Fruit fly (Drosophila melanogaster) whole organism, embryonic: ENCODE measurements around the gene mRpS23.
A peak's percentile ranks its signal among the peaks of the same experiment; 100 is the strongest.

Experiments
- Bgb ChIP-seq: fragments of 200-800 bp; sonication (Bioruptor generic); IDR thresholded peaks from 2 replicates; pipeline ENCODE4 v1.3.6; 2022; ENCODE audit warnings: missing biosample characterization, missing genetic modification characterization; ENCODE audit not compliant: partially characterized antibody
- C15 ChIP-seq: fragments of 200-800 bp; sonication (Bioruptor generic); IDR thresholded peaks from 3 replicates; pipeline ENCODE4 v1.3.6; 2022; ENCODE audit warnings: missing biosample characterization, missing genetic modification characterization
- CG10366 ChIP-seq: fragments of 200-800 bp; sonication (Bioruptor generic); IDR thresholded peaks from 2 replicates; pipeline ENCODE4 v1.3.6; 2022; ENCODE audit warnings: missing biosample characterization, missing genetic modification characterization
- CG10654 ChIP-seq: fragments of 200-800 bp; sonication (Bioruptor generic); optimal IDR thresholded peaks from 2 replicates; lab custom pipeline; 2016; ENCODE audit warnings: missing biosample characterization, missing genetic modification characterization
- CG11093 ChIP-seq: fragments of 200-800 bp; sonication (Bioruptor generic); IDR thresholded peaks from 3 replicates; pipeline ENCODE4 v1.3.6; 2022; ENCODE audit warnings: missing biosample characterization, missing genetic modification characterization
- CG11695 ChIP-seq: fragments of 200-800 bp; sonication (Bioruptor generic); IDR thresholded peaks from 3 replicates; pipeline ENCODE4 v1.3.6; 2022; ENCODE audit warnings: missing biosample characterization, missing genetic modification characterization
- CG12744 ChIP-seq: fragments of 200-800 bp; sonication (Bioruptor generic); optimal IDR thresholded peaks from 2 replicates; lab custom pipeline; 2016; ENCODE audit warnings: missing biosample characterization, missing genetic modification characterization
- CG13296 ChIP-seq: fragments of 200-800 bp; sonication (Bioruptor generic); optimal IDR thresholded peaks from 3 replicates; lab custom pipeline; 2018; ENCODE audit warnings: missing biosample characterization, mild to moderate bottlenecking, missing genetic modification characterization
- CG14014 ChIP-seq: fragments of 200-800 bp; sonication (Bioruptor generic); IDR thresholded peaks from 2 replicates; pipeline ENCODE4 v1.3.6; 2022; ENCODE audit warnings: missing biosample characterization, missing genetic modification characterization
- CG1529 ChIP-seq: fragments of 200-800 bp; sonication (Bioruptor generic); optimal IDR thresholded peaks from 3 replicates; lab custom pipeline; 2018; ENCODE audit warnings: missing biosample characterization, missing genetic modification characterization
- CG1792 ChIP-seq: fragments of 200-800 bp; sonication (Bioruptor generic); optimal IDR thresholded peaks from 2 replicates; lab custom pipeline; 2016; ENCODE audit warnings: missing biosample characterization, missing genetic modification characterization
- CG18476 ChIP-seq: fragments of 200-800 bp; sonication (Bioruptor generic); optimal IDR thresholded peaks from 2 replicates; lab custom pipeline; 2016; ENCODE audit warnings: missing biosample characterization, mild to moderate bottlenecking, missing genetic modification characterization
- CG2202 ChIP-seq: fragments of 200-800 bp; sonication (Bioruptor generic); optimal IDR thresholded peaks from 2 replicates; lab custom pipeline; 2018; ENCODE audit warnings: missing biosample characterization, mild to moderate bottlenecking, missing genetic modification characterization
- CG3065 ChIP-seq: fragments of 200-800 bp; sonication (Bioruptor generic); optimal IDR thresholded peaks from 2 replicates; lab custom pipeline; 2016; ENCODE audit warnings: missing biosample characterization, missing genetic modification characterization
- CG31441 ChIP-seq: fragments of 200-800 bp; sonication (Bioruptor generic); IDR thresholded peaks from 2 replicates; pipeline ENCODE4 v1.3.6; 2022; ENCODE audit warnings: missing biosample characterization, missing genetic modification characterization
- CG32772 ChIP-seq: fragments of 200-800 bp; sonication (Bioruptor generic); IDR thresholded peaks from 2 replicates; pipeline ENCODE4 v1.3.6; 2022; ENCODE audit warnings: missing biosample characterization, missing genetic modification characterization
- CG34376 ChIP-seq: fragments of 200-800 bp; sonication (Bioruptor generic); optimal IDR thresholded peaks from 2 replicates; lab custom pipeline; 2018; ENCODE audit warnings: missing biosample characterization, mild to moderate bottlenecking, missing genetic modification characterization
- CG4854 ChIP-seq: fragments of 200-800 bp; sonication (Bioruptor generic); optimal IDR thresholded peaks from 2 replicates; lab custom pipeline; 2016; ENCODE audit warnings: missing biosample characterization, missing genetic modification characterization, inconsistent platforms
- CG5180 ChIP-seq: fragments of 200-800 bp; sonication (Bioruptor generic); optimal IDR thresholded peaks from 3 replicates; lab custom pipeline; 2017; ENCODE audit warnings: missing biosample characterization, missing genetic modification characterization, mild to moderate bottlenecking, moderate library complexity, missing genetic modification reagents
- CG6765 ChIP-seq: fragments of 200-800 bp; sonication (Bioruptor generic); optimal IDR thresholded peaks from 3 replicates; lab custom pipeline; 2017; ENCODE audit warnings: missing biosample characterization, mild to moderate bottlenecking, missing genetic modification characterization
- CG6813 ChIP-seq: fragments of 200-800 bp; sonication (Bioruptor generic); optimal IDR thresholded peaks from 2 replicates; lab custom pipeline; 2017; ENCODE audit warnings: missing biosample characterization, missing genetic modification characterization, mild to moderate bottlenecking, moderate library complexity, missing genetic modification reagents
- CG9727 ChIP-seq: fragments of 200-800 bp; sonication (Bioruptor generic); optimal IDR thresholded peaks from 3 replicates; lab custom pipeline; 2017; ENCODE audit warnings: missing biosample characterization, mild to moderate bottlenecking, missing genetic modification characterization
- CTCF ChIP-seq: fragments of 200-800 bp; sonication (Bioruptor generic); optimal IDR thresholded peaks from 2 replicates; lab custom pipeline; 2017; ENCODE audit warnings: missing biosample characterization, mild to moderate bottlenecking, missing genetic modification characterization, moderate library complexity
- Dfd ChIP-seq, 2 experiments: fragments of >200 bp; optimal IDR thresholded peaks; 2 replicates each; lab custom pipeline; 2017; ENCODE audit warnings: missing biosample characterization in 2 of 2, missing genetic modification characterization in 2 of 2
- Eip74EF ChIP-seq, 2 experiments: fragments of 200-800 bp in 1 of 2; fragments of >200 bp in 1 of 2; sonication (Bioruptor generic) in 1 of 2; optimal IDR thresholded peaks; 2 replicates each; lab custom pipeline; 2017 to 2019; ENCODE audit warnings: missing biosample characterization in 2 of 2, missing genetic modification characterization in 2 of 2, mild to moderate bottlenecking in 1 of 2, moderate library complexity in 1 of 2
- Myb ChIP-seq: fragments of 200-800 bp; sonication (Bioruptor generic); optimal IDR thresholded peaks from 2 replicates; lab custom pipeline; 2016; ENCODE audit warnings: missing biosample characterization, missing genetic modification characterization
- NC2α ChIP-seq: fragments of 200-800 bp; sonication (Bioruptor generic); optimal IDR thresholded peaks from 2 replicates; lab custom pipeline; 2016; ENCODE audit warnings: missing biosample characterization, missing genetic modification characterization
- NC2β ChIP-seq: fragments of 200-800 bp; sonication (Bioruptor generic); optimal IDR thresholded peaks from 2 replicates; lab custom pipeline; 2016; ENCODE audit warnings: missing biosample characterization, missing genetic modification characterization
- NK7.1 ChIP-seq: fragments of 200-800 bp; sonication (Bioruptor generic); optimal IDR thresholded peaks from 3 replicates; lab custom pipeline; 2016; ENCODE audit warnings: missing biosample characterization, missing genetic modification characterization
- Oaz ChIP-seq: fragments of 200-800 bp; sonication (Bioruptor generic); IDR thresholded peaks from 2 replicates; pipeline ENCODE4 v1.3.6; 2022; ENCODE audit warnings: missing biosample characterization, missing genetic modification characterization
- Ravus ChIP-seq: fragments of 200-800 bp; sonication (Bioruptor generic); IDR thresholded peaks from 2 replicates; pipeline ENCODE4 v1.3.6; 2022; ENCODE audit warnings: missing biosample characterization, missing genetic modification characterization
- Six4 ChIP-seq: fragments of 200-800 bp; sonication (Bioruptor generic); optimal IDR thresholded peaks from 2 replicates; lab custom pipeline; 2016; ENCODE audit warnings: missing biosample characterization, missing genetic modification characterization
- Spps ChIP-seq: fragments of 200-800 bp; sonication (Bioruptor generic); optimal IDR thresholded peaks from 2 replicates; lab custom pipeline; 2018; ENCODE audit warnings: missing biosample characterization, mild to moderate bottlenecking, missing genetic modification characterization
- ara ChIP-seq: fragments of 200-800 bp; sonication (Bioruptor generic); IDR thresholded peaks from 2 replicates; pipeline ENCODE4 v1.3.6; 2022; ENCODE audit warnings: missing biosample characterization, missing genetic modification characterization
- ase ChIP-seq: fragments of 200-800 bp; sonication (Bioruptor generic); IDR thresholded peaks from 3 replicates; pipeline ENCODE4 v1.3.6; 2022; ENCODE audit warnings: missing biosample characterization, missing genetic modification characterization
- dm ChIP-seq: fragments of 200-800 bp; sonication (Bioruptor generic); optimal IDR thresholded peaks from 3 replicates; lab custom pipeline; 2016; ENCODE audit warnings: missing biosample characterization, missing genetic modification characterization
- dysf ChIP-seq: fragments of 200-800 bp; sonication (Bioruptor generic); IDR thresholded peaks from 3 replicates; pipeline ENCODE4 v1.3.6; 2022; ENCODE audit warnings: missing biosample characterization, missing genetic modification characterization
- ewg ChIP-seq: fragments of 200-800 bp; sonication (Bioruptor generic); optimal IDR thresholded peaks from 3 replicates; lab custom pipeline; 2017; ENCODE audit warnings: mild to moderate bottlenecking, missing biosample characterization, missing genetic modification reagents, missing genetic modification characterization
- fd96Cb ChIP-seq: fragments of 200-800 bp; sonication (Bioruptor generic); optimal IDR thresholded peaks from 2 replicates; lab custom pipeline; 2018; ENCODE audit warnings: missing biosample characterization, mild to moderate bottlenecking, missing genetic modification characterization, moderate library complexity
- pb ChIP-seq: fragments of 200-800 bp; sonication (Bioruptor generic); optimal IDR thresholded peaks from 3 replicates; lab custom pipeline; 2016; ENCODE audit warnings: missing biosample characterization, missing genetic modification characterization
- pnt ChIP-seq: fragments of 200-800 bp; sonication (Bioruptor generic); optimal IDR thresholded peaks from 3 replicates; lab custom pipeline; 2016; ENCODE audit warnings: missing biosample characterization, missing genetic modification characterization
- pzg ChIP-seq: fragments of 200-800 bp; sonication (Bioruptor generic); optimal IDR thresholded peaks from 3 replicates; lab custom pipeline; 2018; ENCODE audit warnings: missing biosample characterization, mild to moderate bottlenecking, missing genetic modification characterization, moderate library complexity
- ranshi ChIP-seq: fragments of 200-800 bp; sonication (Bioruptor generic); IDR thresholded peaks from 2 replicates; pipeline ENCODE4 v1.3.6; 2022; ENCODE audit warnings: missing biosample characterization, missing genetic modification characterization
- run ChIP-seq: fragments of 200-800 bp; sonication (Bioruptor generic); optimal IDR thresholded peaks from 3 replicates; lab custom pipeline; 2018; ENCODE audit warnings: missing biosample characterization, mild to moderate bottlenecking, missing genetic modification characterization
- sc ChIP-seq, 3 experiments: fragments of >200 bp in 2 of 3; fragments of 200-800 bp in 1 of 3; sonication (Bioruptor generic) in 1 of 3; optimal IDR thresholded peaks; 2 replicates in 2 of 3; 3 replicates in 1 of 3; lab custom pipeline; 2017; ENCODE audit warnings: mild to moderate bottlenecking in 1 of 3, missing biosample characterization in 1 of 3, missing genetic modification characterization in 1 of 3, missing genetic modification reagents in 1 of 3
- sens-2 ChIP-seq: fragments of 200-800 bp; sonication (Bioruptor generic); IDR thresholded peaks from 2 replicates; pipeline ENCODE4 v1.3.6; 2022; ENCODE audit warnings: missing biosample characterization, missing genetic modification characterization
- sqz ChIP-seq: fragments of 200-800 bp; sonication (Bioruptor generic); optimal IDR thresholded peaks from 3 replicates; lab custom pipeline; 2018; ENCODE audit warnings: missing biosample characterization, mild to moderate bottlenecking, missing genetic modification characterization
- wdn ChIP-seq: fragments of 200-800 bp; sonication (Bioruptor generic); IDR thresholded peaks from 2 replicates; pipeline ENCODE4 v1.3.6; 2022; ENCODE audit warnings: missing biosample characterization, missing genetic modification characterization
- yki ChIP-seq: fragments of >200 bp; optimal IDR thresholded peaks from 3 replicates; lab custom pipeline; 2018

mRpS23 gene

dm6 chr2L:13835002-13835910 is at the start of gene mRpS23, which contains the start of gene CenG1A (continued):
- peak; percentile 100 for TF ChIP-seq dysf (GFP tag; lab: Robert Waterston, UW)
- TF ChIP-seq pnt (GFP tag; lab: Kevin White, UChicago) = peak; percentile 100
- peak; percentile 99 for TF ChIP-seq dm (GFP tag; lab: Kevin White, UChicago)
- peak; percentile 100 for TF ChIP-seq Oaz (GFP tag; lab: Robert Waterston, UW)
- TF ChIP-seq sens-2 = peak; percentile 100
- peak; percentile 100 for TF ChIP-seq CG6813
- peak; percentile 99 for TF ChIP-seq ewg (GFP tag; lab: Kevin White, UChicago)
- TF ChIP-seq CG10654 (GFP tag; lab: Kevin White, UChicago) = peak; percentile 100
- TF ChIP-seq Spps (tag; lab: Kevin White, UChicago) = peak; percentile 99
- peak; percentile 100 for TF ChIP-seq CG10366 (GFP tag; lab: Robert Waterston, UW)
- peak; percentile 100 for TF ChIP-seq fd96Cb
- TF ChIP-seq NC2β = peak; percentile 100
- peak; percentile 100 for TF ChIP-seq CG3065 (GFP tag; lab: Kevin White, UChicago)
- TF ChIP-seq ranshi (GFP tag; lab: Robert Waterston, UW) = peak; percentile 100
- peak; percentile 100 for TF ChIP-seq Six4 (GFP tag; lab: Kevin White, UChicago)
- peak; percentile 100 for TF ChIP-seq ara (GFP tag; lab: Robert Waterston, UW)
- TF ChIP-seq sqz = peak; percentile 99
- TF ChIP-seq CG2202 = peak; percentile 99
- peak; percentile 100 for TF ChIP-seq CG6765 (GFP tag; lab: Kevin White, UChicago)
- peak; percentile 100 for TF ChIP-seq CG4854 (GFP tag; lab: Kevin White, UChicago)
- peak; percentile 10 for TF ChIP-seq yki
- peak; percentile 88 for TF ChIP-seq pzg (GFP tag; lab: Kevin White, UChicago)
- peak; percentile 100 for TF ChIP-seq C15 (GFP tag; lab: Robert Waterston, UW)
- TF ChIP-seq Eip74EF (GFP tag; optimal IDR thresholded peaks at IDR 0.05; lab: Kevin White, UChicago) = peak in 1 of 2 experiments; percentile 100
- TF ChIP-seq CG14014 (GFP tag; lab: Robert Waterston, UW) = peak; percentile 100
- TF ChIP-seq NK7.1 (GFP tag; lab: Kevin White, UChicago) = peak; percentile 99
- TF ChIP-seq NC2α (GFP tag; lab: Kevin White, UChicago) = peak; percentile 99
- TF ChIP-seq CG13296 (GFP tag; lab: Kevin White, UChicago) = peak; percentile 100
- TF ChIP-seq run = peak; percentile 100
- peak; percentile 99 for TF ChIP-seq CG18476 (GFP tag; lab: Kevin White, UChicago)
- TF ChIP-seq CTCF (GFP tag; lab: Kevin White, UChicago) = peak; percentile 82
- TF ChIP-seq Myb (GFP tag; lab: Kevin White, UChicago) = peak; percentile 96
- TF ChIP-seq CG34376 (GFP tag; lab: Kevin White, UChicago) = peak; percentile 99
- TF ChIP-seq CG9727 (GFP tag; lab: Kevin White, UChicago) = peak; percentile 99
- TF ChIP-seq CG12744 (GFP tag; lab: Kevin White, UChicago) = peak; percentile 100
- peak; percentile 99 for TF ChIP-seq CG1792
- peak; percentile 99 for TF ChIP-seq pb (GFP tag; lab: Kevin White, UChicago)
- TF ChIP-seq Ravus (GFP tag; lab: Robert Waterston, UW) = peak; percentile 99
- TF ChIP-seq CG11695 (GFP tag; lab: Robert Waterston, UW) = peak; percentile 100
- peak; percentile 100 for TF ChIP-seq CG1529
- no peak for TF ChIP-seq sc (optimal IDR thresholded peaks at IDR 0.05; lab: Kevin White, UChicago)
- TF ChIP-seq sc (GFP tag; optimal IDR thresholded peaks at IDR 0.05; lab: Kevin White, UChicago) = peak; percentile 99
- no peak for TF ChIP-seq Dfd (GFP tag; optimal IDR thresholded peaks at IDR 0.05; lab: Kevin White, UChicago)
- peak; percentile 100 for TF ChIP-seq CG32772
- TF ChIP-seq CG31441 = peak; percentile 99
- TF ChIP-seq CG5180 (GFP tag; lab: Kevin White, UChicago) = peak; percentile 94
- TF ChIP-seq wdn (GFP tag; lab: Robert Waterston, UW) = peak; percentile 100
- peak; percentile 100 for TF ChIP-seq CG11093
- TF ChIP-seq Bgb (GFP tag; lab: Robert Waterston, UW) = peak; percentile 70
- TF ChIP-seq ase = peak; percentile 100
